Worm (Caenorhabditis elegans): ENCODE measurements around the gene rbg-1.

DNA sequence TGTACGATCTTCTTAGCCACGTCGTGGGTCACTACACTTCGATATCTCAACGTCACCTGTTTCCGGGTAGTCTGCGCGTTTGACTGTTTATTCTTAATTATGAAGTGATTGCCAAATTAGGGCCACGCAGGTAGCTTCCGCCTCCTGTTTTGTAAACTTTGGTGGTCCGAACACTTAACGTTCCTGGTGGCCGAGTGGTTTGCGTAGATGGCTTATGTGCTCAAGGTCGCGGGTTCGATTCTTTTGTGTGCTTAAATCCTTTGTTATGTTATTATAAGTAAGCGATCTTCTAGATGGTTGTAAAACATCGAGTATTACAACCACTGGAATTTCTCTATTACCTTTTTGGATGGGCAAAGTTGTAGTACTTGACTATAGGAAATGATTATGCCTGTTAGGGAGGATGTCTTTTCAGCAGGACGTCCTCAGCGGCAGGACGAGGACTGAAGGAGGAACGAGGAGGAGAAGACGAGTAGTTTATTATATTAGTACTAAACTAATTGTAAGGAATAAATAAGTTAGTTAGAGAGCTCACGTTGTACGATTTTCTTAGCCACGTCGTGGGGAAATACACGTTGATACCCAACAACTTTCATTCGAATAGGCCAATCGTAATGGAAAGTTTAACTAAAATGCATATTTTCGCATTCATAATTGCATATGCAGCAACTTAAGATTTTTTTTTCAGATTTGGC, 6.3 kb upstream of the rbg-1 start:
- TF ChIP-seq aly-2 (tag; optimal IDR thresholded peaks at IDR 0.05) (no peak), lin-39 (tag; optimal IDR thresholded peaks at IDR 0.05) (no peak), unc-39 (tag; optimal IDR thresholded peaks at IDR 0.05) (no peak), blmp-1 (tag; optimal IDR thresholded peaks at IDR 0.05; ENCODE audit: insufficient read depth) (no peak)

All from whole organism, L2 larva.